Worm (Caenorhabditis elegans) whole organism, L2 larva: Measurements from ENCODE around the gene skr-12.

Experiments
- C34F6.9 ChIP-seq: fragments of 150-350 bp; optimal IDR thresholded peaks from 2 replicates; lab custom pipeline; 2014; ENCODE audit warnings: missing biosample characterization, missing genetic modification characterization
- F13H6.1 ChIP-seq: sonication (generic microtip); optimal IDR thresholded peaks from 2 replicates; lab custom pipeline; 2016; ENCODE audit warnings: missing genetic modification characterization, missing compliant biosample characterization
- R02D3.7 ChIP-seq: fragments of 150-350 bp; optimal IDR thresholded peaks from 2 replicates; lab custom pipeline; 2014; ENCODE audit warnings: missing biosample characterization, missing genetic modification characterization
- Y55F3AM.14 ChIP-seq: fragments of 200-800 bp; sonication (Bioruptor generic); optimal IDR thresholded peaks from 2 replicates; lab custom pipeline; 2018; ENCODE audit warnings: mild to moderate bottlenecking, missing genetic modification characterization, missing compliant biosample characterization
- ZK546.5 ChIP-seq: sonication (generic microtip); optimal IDR thresholded peaks from 2 replicates; lab custom pipeline; 2017; ENCODE audit warnings: missing biosample characterization, missing genetic modification characterization
- alr-1 ChIP-seq: fragments of 150-350 bp; optimal IDR thresholded peaks from 2 replicates; lab custom pipeline; 2014; ENCODE audit warnings: missing biosample characterization, missing genetic modification characterization
- aly-2 ChIP-seq: fragments of 150-350 bp; optimal IDR thresholded peaks from 2 replicates; lab custom pipeline; 2014; ENCODE audit warnings: missing biosample characterization, missing genetic modification characterization
- ceh-82 ChIP-seq: fragments of 150-350 bp; optimal IDR thresholded peaks from 2 replicates; lab custom pipeline; 2014; ENCODE audit warnings: missing biosample characterization, missing genetic modification characterization
- crh-2 ChIP-seq: sonication (generic microtip); optimal IDR thresholded peaks from 2 replicates; lab custom pipeline; 2017; ENCODE audit warnings: missing biosample characterization, missing genetic modification characterization
- dmd-4 ChIP-seq: sonication (generic microtip); optimal IDR thresholded peaks from 2 replicates; lab custom pipeline; 2017; ENCODE audit warnings: missing biosample characterization, missing genetic modification characterization
- elt-1 ChIP-seq: fragments of 150-350 bp; optimal IDR thresholded peaks from 2 replicates; lab custom pipeline; 2014; ENCODE audit warnings: missing biosample characterization, missing genetic modification characterization
- lin-11 ChIP-seq: fragments of 150-350 bp; sonication (generic microtip); optimal IDR thresholded peaks from 2 replicates; lab custom pipeline; 2014; ENCODE audit warnings: missing biosample characterization, missing genetic modification characterization, inconsistent platforms, mixed read lengths
- lin-13 ChIP-seq: fragments of 150-350 bp; optimal IDR thresholded peaks from 2 replicates; lab custom pipeline; 2014; ENCODE audit warnings: missing biosample characterization, missing genetic modification reagents, missing genetic modification characterization
- lin-39 ChIP-seq: fragments of 150-350 bp; optimal IDR thresholded peaks from 2 replicates; lab custom pipeline; 2014; ENCODE audit warnings: missing biosample characterization, missing genetic modification reagents, missing genetic modification characterization
- lsy-2 ChIP-seq, 2 experiments: fragments of 150-350 bp in 1 of 2; sonication (generic microtip) in 1 of 2; optimal IDR thresholded peaks; 2 replicates each; lab custom pipeline; 2014 to 2017; ENCODE audit warnings: missing biosample characterization in 2 of 2, missing genetic modification characterization in 2 of 2
- mab-5 ChIP-seq: fragments of 150-350 bp; optimal IDR thresholded peaks from 2 replicates; lab custom pipeline; 2014; ENCODE audit warnings: missing biosample characterization, missing genetic modification characterization
- mbf-1 ChIP-seq: sonication (generic microtip); optimal IDR thresholded peaks from 2 replicates; lab custom pipeline; 2017; ENCODE audit warnings: missing biosample characterization, missing genetic modification characterization
- mdl-1 ChIP-seq, 2 experiments: fragments of 150-350 bp in 1 of 2; sonication (generic microtip) in 1 of 2; optimal IDR thresholded peaks; 2 replicates each; lab custom pipeline; 2017; ENCODE audit warnings: missing biosample characterization in 2 of 2, missing genetic modification characterization in 2 of 2
- nhr-10 ChIP-seq: sonication (generic microtip); optimal IDR thresholded peaks from 2 replicates; lab custom pipeline; 2017; ENCODE audit warnings: missing biosample characterization, missing genetic modification characterization
- nhr-11 ChIP-seq: fragments of 150-350 bp; optimal IDR thresholded peaks from 2 replicates; lab custom pipeline; 2014; ENCODE audit warnings: missing biosample characterization, missing genetic modification characterization
- nhr-12 ChIP-seq: fragments of 150-350 bp; optimal IDR thresholded peaks from 2 replicates; lab custom pipeline; 2014; ENCODE audit warnings: missing biosample characterization, missing genetic modification characterization
- nhr-129 ChIP-seq: fragments of 150-350 bp; optimal IDR thresholded peaks from 2 replicates; lab custom pipeline; 2014; ENCODE audit warnings: missing biosample characterization, missing genetic modification characterization
- nhr-21 ChIP-seq: fragments of 150-350 bp; optimal IDR thresholded peaks from 2 replicates; lab custom pipeline; 2014; ENCODE audit warnings: missing biosample characterization, missing genetic modification characterization
- nhr-23 ChIP-seq: fragments of 150-350 bp; optimal IDR thresholded peaks from 2 replicates; lab custom pipeline; 2014; ENCODE audit warnings: missing biosample characterization, missing genetic modification reagents, missing genetic modification characterization
- nhr-237 ChIP-seq: fragments of 150-350 bp; optimal IDR thresholded peaks from 2 replicates; lab custom pipeline; 2014; ENCODE audit warnings: missing biosample characterization, missing genetic modification characterization
- nhr-25 ChIP-seq: fragments of 150-350 bp; sonication (generic microtip); optimal IDR thresholded peaks from 3 replicates; lab custom pipeline; 2014; ENCODE audit warnings: missing biosample characterization, missing genetic modification characterization
- nhr-77 ChIP-seq: fragments of 150-350 bp; optimal IDR thresholded peaks from 2 replicates; lab custom pipeline; 2014; ENCODE audit warnings: missing biosample characterization, missing genetic modification characterization
- peb-1 ChIP-seq: fragments of 150-350 bp; optimal IDR thresholded peaks from 2 replicates; lab custom pipeline; 2014; ENCODE audit warnings: missing biosample characterization, missing genetic modification characterization
- sem-4 ChIP-seq: fragments of 150-350 bp; optimal IDR thresholded peaks from 2 replicates; lab custom pipeline; 2014; ENCODE audit warnings: missing biosample characterization, missing genetic modification reagents, missing genetic modification characterization
- skn-1 ChIP-seq: sonication (generic microtip); optimal IDR thresholded peaks from 2 replicates; lab custom pipeline; 2017; ENCODE audit warnings: missing biosample characterization, missing genetic modification characterization
- sma-3 ChIP-seq: sonication (generic microtip); optimal IDR thresholded peaks from 2 replicates; lab custom pipeline; 2016; ENCODE audit warnings: missing genetic modification reagents, missing genetic modification characterization, missing compliant biosample characterization
- sma-9 ChIP-seq, 2 experiments: fragments of 150-350 bp in 1 of 2; sonication (generic microtip) in 1 of 2; optimal IDR thresholded peaks; 2 replicates each; lab custom pipeline; 2014 to 2016; ENCODE audit warnings: missing genetic modification characterization in 2 of 2, mild to moderate bottlenecking in 1 of 2, missing biosample characterization in 1 of 2, missing compliant biosample characterization in 1 of 2, missing genetic modification reagents in 1 of 2, moderate library complexity in 1 of 2
- snpc-4 ChIP-seq: fragments of 150-350 bp; optimal IDR thresholded peaks from 2 replicates; lab custom pipeline; 2014; ENCODE audit warnings: missing biosample characterization, missing genetic modification characterization
- unc-39 ChIP-seq: fragments of 150-350 bp; optimal IDR thresholded peaks from 2 replicates; lab custom pipeline; 2014; ENCODE audit warnings: missing biosample characterization, missing genetic modification characterization
- unc-55 ChIP-seq: fragments of 150-350 bp; sonication (generic microtip); optimal IDR thresholded peaks from 3 replicates; lab custom pipeline; 2014; ENCODE audit warnings: missing biosample characterization, missing genetic modification reagents, missing genetic modification characterization
- unc-62 ChIP-seq: fragments of 150-350 bp; optimal IDR thresholded peaks from 2 replicates; lab custom pipeline; 2014; ENCODE audit warnings: missing biosample characterization, missing genetic modification reagents, missing genetic modification characterization
- zag-1 ChIP-seq: fragments of 150-350 bp; optimal IDR thresholded peaks from 2 replicates; lab custom pipeline; 2014; ENCODE audit warnings: missing biosample characterization, missing genetic modification characterization
- ztf-1 ChIP-seq: fragments of 200-800 bp; sonication (Bioruptor generic); conservative IDR thresholded peaks from 2 replicates; pipeline ENCODE4 v1.3.6; 2022; ENCODE audit warnings: missing genetic modification characterization, missing compliant biosample characterization
- ztf-11 ChIP-seq: sonication (generic microtip); optimal IDR thresholded peaks from 2 replicates; lab custom pipeline; 2017; ENCODE audit warnings: missing biosample characterization, missing genetic modification characterization
- ztf-4 ChIP-seq: fragments of 150-350 bp; optimal IDR thresholded peaks from 2 replicates; lab custom pipeline; 2014; ENCODE audit warnings: missing biosample characterization, missing genetic modification characterization

skr-12 gene

DNA sequence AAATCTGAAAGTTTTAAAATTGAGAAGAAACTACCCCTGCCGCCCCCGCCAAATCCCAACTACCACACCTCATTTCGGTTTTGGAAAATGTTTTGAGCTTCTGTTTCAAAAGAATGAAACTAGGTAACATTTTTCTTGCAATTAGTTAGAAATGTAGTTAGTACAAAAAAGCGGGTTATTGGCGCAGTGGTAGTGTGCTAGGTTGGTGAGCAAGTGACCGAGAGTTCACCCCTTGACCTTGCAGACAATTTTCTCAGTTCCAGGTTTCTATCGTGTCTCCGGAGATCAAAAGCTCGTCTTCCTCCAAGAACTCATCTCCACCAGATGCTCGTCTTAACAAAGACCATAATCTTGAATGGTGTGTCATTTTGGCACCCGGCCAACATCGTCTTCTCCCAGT is 22.1 kb downstream of the skr-12 start:
- TF ChIP-seq ztf-11 (tag; lab: Kevin White, UChicago) = no peak
- TF ChIP-seq ceh-82 (tag; lab: Kevin White, UChicago) = no peak
- TF ChIP-seq unc-62 (GFP tag; lab: Kevin White, UChicago) = no peak

DNA sequence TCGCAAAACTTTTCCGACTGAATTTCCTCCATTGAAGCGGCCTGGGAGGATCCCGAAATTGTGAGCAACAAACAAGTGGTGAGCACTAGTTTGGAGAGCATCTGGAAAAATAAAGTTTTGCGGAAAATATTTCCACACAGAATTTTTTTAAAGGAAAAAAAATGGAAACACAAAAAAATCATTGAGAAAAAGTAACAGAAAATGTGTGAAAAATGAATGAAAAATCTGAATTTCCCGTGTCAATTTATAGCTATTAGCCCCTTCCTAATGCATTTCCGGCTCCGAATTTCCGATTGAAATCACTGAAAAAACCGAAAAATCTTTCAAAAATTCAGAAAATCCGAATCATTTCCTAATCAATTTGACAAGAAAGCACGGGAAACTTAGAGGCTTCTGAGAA is 24.7 kb downstream of the skr-12 start, which contains the start of gene flp-17:
TSS of gene flp-17 (minus strand) at position 101 of the 400 bp plus-strand sequence.
- TF ChIP-seq unc-55 = no peak
- no peak for TF ChIP-seq nhr-25 (tag; lab: Kevin White, UChicago)
- no peak for TF ChIP-seq skn-1 (tag; lab: Kevin White, UChicago)
- no peak for TF ChIP-seq nhr-11 (tag; lab: Kevin White, UChicago)
- no peak for TF ChIP-seq zag-1
- TF ChIP-seq, all 48 proteins: peak for 0

ce11 chrIV:17193491-17193890 is 26.4 kb downstream of the skr-12 start:
- no peak for TF ChIP-seq mdl-1 (tag; optimal IDR thresholded peaks at IDR 0.05; lab: Kevin White, UChicago)
- no peak for TF ChIP-seq sma-9 (GFP tag; optimal IDR thresholded peaks at IDR 0.05; lab: Kevin White, UChicago)
- no peak for TF ChIP-seq sma-9 (tag; optimal IDR thresholded peaks at IDR 0.05; lab: Kevin White, UChicago)
- TF ChIP-seq F13H6.1 (tag; lab: Kevin White, UChicago) = no peak
- no peak for TF ChIP-seq nhr-129
- no peak for TF ChIP-seq C34F6.9 (tag; lab: Kevin White, UChicago)
- no peak for TF ChIP-seq ztf-4 (tag; lab: Kevin White, UChicago)
- TF ChIP-seq unc-39 (tag; lab: Kevin White, UChicago) = no peak
- no peak for TF ChIP-seq ztf-11 (tag; lab: Kevin White, UChicago)
- no peak for TF ChIP-seq elt-1 (tag; lab: Kevin White, UChicago)
- TF ChIP-seq crh-2 (tag; lab: Kevin White, UChicago) = no peak
- no peak for TF ChIP-seq nhr-10 (tag; lab: Kevin White, UChicago)
- TF ChIP-seq unc-62 (GFP tag; lab: Kevin White, UChicago) = no peak
- TF ChIP-seq alr-1 (tag; lab: Kevin White, UChicago) = no peak
- TF ChIP-seq mbf-1 (tag; lab: Kevin White, UChicago) = no peak
- TF ChIP-seq lin-39 (tag; lab: Kevin White, UChicago) = no peak
- no peak for TF ChIP-seq mab-5 (tag; lab: Kevin White, UChicago)
- TF ChIP-seq ceh-82 (tag; lab: Kevin White, UChicago) = no peak
- TF ChIP-seq, all 48 proteins: peak for 0

- TF ChIP-seq lin-13 (no peak), sem-4 (tag; lab: Kevin White, UChicago) (no peak), elt-1 (tag; lab: Kevin White, UChicago) (no peak), ztf-1 (no peak), sma-3 (GFP tag; lab: Kevin White, UChicago) (no peak), nhr-77 (tag; lab: Kevin White, UChicago) (no peak), snpc-4 (tag; lab: Kevin White, UChicago) (no peak), nhr-10 (tag; lab: Kevin White, UChicago) (no peak), nhr-25 (tag; lab: Kevin White, UChicago) (no peak), F13H6.1 (tag; lab: Kevin White, UChicago) (no peak), aly-2 (no peak), mab-5 (tag; lab: Kevin White, UChicago) (no peak), R02D3.7 (tag; lab: Kevin White, UChicago) (no peak), nhr-21 (tag; lab: Kevin White, UChicago) (no peak), nhr-12 (tag; lab: Kevin White, UChicago) (no peak), nhr-237 (no peak), peb-1 (no peak), Y55F3AM.14 (GFP tag; lab: Kevin White, UChicago) (no peak), zag-1 (no peak)
Measured at ce11 chrIV:17199706-17200105, 32.6 kb downstream of the skr-12 start.

ce11 chrIV:17206745-17207144 is 39.7 kb downstream of the skr-12 start, which contains the start of gene cnnm-1:
Gene cnnm-1 (minus strand): TSS chrIV:17206845.
- TF ChIP-seq nhr-23 (tag; lab: Kevin White, UChicago) = no peak
- TF ChIP-seq unc-55 = no peak
- TF ChIP-seq dmd-4 = no peak
- no peak for TF ChIP-seq ZK546.5 (tag; lab: Kevin White, UChicago)
- no peak for TF ChIP-seq nhr-21 (tag; lab: Kevin White, UChicago)
- TF ChIP-seq lin-11 (tag; lab: Kevin White, UChicago) = no peak
- TF ChIP-seq unc-39 (tag; lab: Kevin White, UChicago) = no peak
- TF ChIP-seq sma-9 (GFP tag; optimal IDR thresholded peaks at IDR 0.05; lab: Kevin White, UChicago) = no peak
- TF ChIP-seq sma-9 (tag; optimal IDR thresholded peaks at IDR 0.05; lab: Kevin White, UChicago) = no peak
- no peak for TF ChIP-seq mdl-1 (tag; optimal IDR thresholded peaks at IDR 0.05; lab: Kevin White, UChicago)
- TF ChIP-seq ceh-82 (tag; lab: Kevin White, UChicago) = no peak
- TF ChIP-seq lsy-2 (tag; optimal IDR thresholded peaks at IDR 0.05; lab: Kevin White, UChicago) = no peak
- TF ChIP-seq C34F6.9 (tag; lab: Kevin White, UChicago) = no peak
- TF ChIP-seq aly-2 = no peak
- no peak for TF ChIP-seq ztf-11 (tag; lab: Kevin White, UChicago)
- TF ChIP-seq nhr-12 (tag; lab: Kevin White, UChicago) = no peak
- no peak for TF ChIP-seq alr-1 (tag; lab: Kevin White, UChicago)
- TF ChIP-seq nhr-77 (tag; lab: Kevin White, UChicago) = no peak
- TF ChIP-seq F13H6.1 (tag; lab: Kevin White, UChicago) = no peak
- TF ChIP-seq sma-3 (GFP tag; lab: Kevin White, UChicago) = no peak
